Worm (Caenorhabditis elegans) whole organism, mixed stage, embryonic: ENCODE data around the gene Y73C8C.10.

Experiments used
- M03D4.4 ChIP-seq: sonication (generic microtip); optimal IDR thresholded peaks from 2 replicates; lab custom pipeline; 2017; ENCODE audit warnings: mild to moderate bottlenecking, missing genetic modification characterization, missing compliant biosample characterization
- bed-3 ChIP-seq: fragments of 200-800 bp; sonication (Bioruptor generic); optimal IDR thresholded peaks from 3 replicates; lab custom pipeline; 2018; ENCODE audit warnings: mild to moderate bottlenecking, missing genetic modification characterization, moderate library complexity, missing compliant biosample characterization
- ceh-43 ChIP-seq: fragments of 200-800 bp; sonication (Bioruptor generic); optimal IDR thresholded peaks from 2 replicates; lab custom pipeline; 2018; ENCODE audit warnings: mild to moderate bottlenecking, missing genetic modification characterization, moderate library complexity, missing compliant biosample characterization
- elt-1 ChIP-seq: sonication (generic microtip); optimal IDR thresholded peaks from 2 replicates; lab custom pipeline; 2017; ENCODE audit warnings: missing genetic modification characterization, mild to moderate bottlenecking, missing compliant biosample characterization, antibody characterized with exemption, moderate library complexity, borderline replicate concordance; ENCODE audit not compliant: insufficient read depth
- hlh-1 ChIP-seq: fragments of 150-350 bp; optimal IDR thresholded peaks from 2 replicates; lab custom pipeline; 2014; ENCODE audit warnings: missing biosample characterization, missing genetic modification reagents, missing genetic modification characterization
- nhr-28 ChIP-seq: fragments of 150-350 bp; optimal IDR thresholded peaks from 2 replicates; lab custom pipeline; 2014; ENCODE audit warnings: missing biosample characterization, missing genetic modification characterization
- pha-4 ChIP-seq: fragments of 150-350 bp; optimal IDR thresholded peaks from 2 replicates; lab custom pipeline; 2018; ENCODE audit warnings: missing biosample characterization, missing genetic modification reagents, missing genetic modification characterization
- snpc-4 ChIP-seq: fragments of 150-350 bp; optimal IDR thresholded peaks from 2 replicates; lab custom pipeline; 2014; ENCODE audit warnings: missing biosample characterization, missing genetic modification characterization

- TF ChIP-seq bed-3 (GFP tag; lab: Kevin White, UChicago), result no peak
- TF ChIP-seq elt-1 (tag; lab: Kevin White, UChicago), result no peak
- TF ChIP-seq nhr-28 (tag; lab: Kevin White, UChicago), result no peak
- no peak for TF ChIP-seq hlh-1 (tag; lab: Kevin White, UChicago)
- TF ChIP-seq M03D4.4 (tag; lab: Kevin White, UChicago), result no peak
- TF ChIP-seq pha-4, result no peak
- no peak for TF ChIP-seq ceh-43 (GFP tag; lab: Kevin White, UChicago)
- TF ChIP-seq snpc-4 (tag; lab: Kevin White, UChicago), result no peak
These were observed 31.7 kb upstream of the Y73C8C.10 start, which contains the start of gene C36C5.12 for ce11 chrV:3159252-3159651.
